Worm (Caenorhabditis elegans) whole organism, L2 larva: ENCODE measurements around the gene mltn-10.

Experiments
- R02D3.7 ChIP-seq: fragments of 150-350 bp; optimal IDR thresholded peaks from 2 replicates; lab custom pipeline; 2014; ENCODE audit warnings: missing biosample characterization, missing genetic modification characterization
- aly-2 ChIP-seq: fragments of 150-350 bp; optimal IDR thresholded peaks from 2 replicates; lab custom pipeline; 2014; ENCODE audit warnings: missing biosample characterization, missing genetic modification characterization
- ceh-82 ChIP-seq: fragments of 150-350 bp; optimal IDR thresholded peaks from 2 replicates; lab custom pipeline; 2014; ENCODE audit warnings: missing biosample characterization, missing genetic modification characterization
- sma-9 ChIP-seq, 2 experiments: fragments of 150-350 bp in 1 of 2; sonication (generic microtip) in 1 of 2; optimal IDR thresholded peaks; 2 replicates each; lab custom pipeline; 2014 to 2016; ENCODE audit warnings: missing genetic modification characterization in 2 of 2, mild to moderate bottlenecking in 1 of 2, missing biosample characterization in 1 of 2, missing compliant biosample characterization in 1 of 2, missing genetic modification reagents in 1 of 2, moderate library complexity in 1 of 2
- unc-39 ChIP-seq: fragments of 150-350 bp; optimal IDR thresholded peaks from 2 replicates; lab custom pipeline; 2014; ENCODE audit warnings: missing biosample characterization, missing genetic modification characterization
- ztf-11 ChIP-seq: sonication (generic microtip); optimal IDR thresholded peaks from 2 replicates; lab custom pipeline; 2017; ENCODE audit warnings: missing biosample characterization, missing genetic modification characterization

DNA sequence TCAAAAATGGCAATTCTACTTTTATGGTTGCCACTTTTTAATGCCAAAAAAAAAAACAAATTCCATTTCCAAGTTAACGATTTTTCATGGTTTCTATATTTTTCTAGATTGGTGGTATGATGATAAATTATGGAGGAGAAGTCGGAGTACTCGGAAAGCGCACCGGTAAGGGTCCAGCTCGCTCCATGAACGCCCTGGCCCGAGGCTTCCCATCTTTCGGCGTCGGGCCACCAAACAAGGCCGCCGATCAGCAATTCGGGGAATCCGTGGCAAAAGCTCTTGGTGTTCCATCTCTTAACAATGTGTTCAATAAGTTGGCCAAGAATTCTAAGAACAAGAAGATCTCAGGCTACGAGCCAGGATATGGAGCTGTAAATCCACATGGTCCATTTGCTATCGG is 11.2 kb downstream of the mltn-10 start:
- TF ChIP-seq R02D3.7 (tag; lab: Kevin White, UChicago) (no peak), ceh-82 (tag; lab: Kevin White, UChicago) (no peak), ztf-11 (tag; lab: Kevin White, UChicago) (no peak), sma-9 (GFP tag; optimal IDR thresholded peaks at IDR 0.05; lab: Kevin White, UChicago) (no peak), sma-9 (tag; optimal IDR thresholded peaks at IDR 0.05; lab: Kevin White, UChicago) (no peak), unc-39 (tag; lab: Kevin White, UChicago) (no peak), aly-2 (tag; lab: Kevin White, UChicago) (no peak)
